Fruit fly (Drosophila melanogaster) whole organism, embryonic: Measurements from ENCODE around the gene Irbp18.

ENCODE experiments used
- BtbVII ChIP-seq: fragments of 200-800 bp; sonication (Bioruptor generic); optimal IDR thresholded peaks from 3 replicates; lab custom pipeline; 2017; ENCODE audit warnings: missing biosample characterization, mild to moderate bottlenecking, missing genetic modification characterization
- CG10462 ChIP-seq: fragments of 200-800 bp; sonication (Bioruptor generic); optimal IDR thresholded peaks from 2 replicates; lab custom pipeline; 2016; ENCODE audit warnings: missing biosample characterization, missing genetic modification characterization
- CG11696 ChIP-seq: fragments of 200-800 bp; sonication (Bioruptor generic); IDR thresholded peaks from 2 replicates; pipeline ENCODE4 v1.3.6; 2022; ENCODE audit warnings: missing biosample characterization, missing genetic modification characterization
- CG13775 ChIP-seq: fragments of 200-800 bp; sonication (Bioruptor generic); optimal IDR thresholded peaks from 3 replicates; lab custom pipeline; 2017; ENCODE audit warnings: missing biosample characterization, mild to moderate bottlenecking, missing genetic modification characterization
- CG14050 ChIP-seq: fragments of 200-800 bp; sonication (Bioruptor generic); IDR thresholded peaks from 3 replicates; pipeline ENCODE4 v1.3.6; 2022; ENCODE audit warnings: missing biosample characterization, missing genetic modification characterization
- CG1792 ChIP-seq: fragments of 200-800 bp; sonication (Bioruptor generic); optimal IDR thresholded peaks from 2 replicates; lab custom pipeline; 2016; ENCODE audit warnings: missing biosample characterization, missing genetic modification characterization
- CG18011 ChIP-seq: fragments of 200-800 bp; sonication (Bioruptor generic); optimal IDR thresholded peaks from 2 replicates; lab custom pipeline; 2017; ENCODE audit warnings: missing biosample characterization, missing genetic modification characterization, mild to moderate bottlenecking, moderate library complexity, missing genotype
- CG2712 ChIP-seq: fragments of 200-800 bp; optimal IDR thresholded peaks from 3 replicates; lab custom pipeline; 2019; ENCODE audit warnings: missing biosample characterization, mild to moderate bottlenecking, missing genetic modification characterization, moderate library complexity
- CG3995 ChIP-seq: fragments of 200-800 bp; sonication (Bioruptor generic); optimal IDR thresholded peaks from 3 replicates; lab custom pipeline; 2016; ENCODE audit warnings: missing biosample characterization, missing genetic modification characterization
- CG42726 ChIP-seq: fragments of 200-800 bp; sonication (Bioruptor generic); IDR thresholded peaks from 2 replicates; pipeline ENCODE4 v1.3.6; 2022; ENCODE audit warnings: missing biosample characterization, missing genetic modification characterization; ENCODE audit not compliant: partially characterized antibody
- CG4328 ChIP-seq: fragments of 200-800 bp; sonication (Bioruptor generic); optimal IDR thresholded peaks from 3 replicates; lab custom pipeline; 2017; ENCODE audit warnings: missing biosample characterization, missing genetic modification reagents, missing genetic modification characterization
- CG4360 ChIP-seq: fragments of 200-800 bp; sonication (Bioruptor generic); IDR thresholded peaks from 2 replicates; pipeline ENCODE4 v1.3.6; 2022; ENCODE audit warnings: missing biosample characterization, missing genetic modification characterization
- CG4617 ChIP-seq: fragments of 200-800 bp; sonication (Bioruptor generic); optimal IDR thresholded peaks from 3 replicates; lab custom pipeline; 2016; ENCODE audit warnings: missing biosample characterization, missing genetic modification characterization, borderline replicate concordance
- CG4707 ChIP-seq: fragments of 200-800 bp; sonication (Bioruptor generic); optimal IDR thresholded peaks from 2 replicates; lab custom pipeline; 2018; ENCODE audit warnings: missing biosample characterization, mild to moderate bottlenecking, missing genetic modification characterization, moderate library complexity
- CG7786 ChIP-seq: fragments of 200-800 bp; sonication (Bioruptor generic); optimal IDR thresholded peaks from 2 replicates; lab custom pipeline; 2016; ENCODE audit warnings: missing biosample characterization, missing genetic modification characterization
- CG8944 ChIP-seq: fragments of 200-800 bp; sonication (Bioruptor generic); optimal IDR thresholded peaks from 3 replicates; lab custom pipeline; 2016; ENCODE audit warnings: missing biosample characterization, missing genetic modification characterization
- Dip3 ChIP-seq: fragments of 200-800 bp; sonication (Bioruptor generic); optimal IDR thresholded peaks from 3 replicates; lab custom pipeline; 2016; ENCODE audit warnings: missing biosample characterization, missing genetic modification characterization
- Eip74EF ChIP-seq, 2 experiments: fragments of 200-800 bp in 1 of 2; fragments of >200 bp in 1 of 2; sonication (Bioruptor generic) in 1 of 2; optimal IDR thresholded peaks; 2 replicates each; lab custom pipeline; 2017 to 2019; ENCODE audit warnings: missing biosample characterization in 2 of 2, missing genetic modification characterization in 2 of 2, mild to moderate bottlenecking in 1 of 2, moderate library complexity in 1 of 2
- Fer1 ChIP-seq: fragments of 200-800 bp; sonication (Bioruptor generic); optimal IDR thresholded peaks from 2 replicates; lab custom pipeline; 2017; ENCODE audit warnings: missing biosample characterization, mild to moderate bottlenecking, missing genetic modification characterization
- Gug ChIP-seq: fragments of 200-800 bp; sonication (Bioruptor generic); IDR thresholded peaks from 4 replicates; pipeline ENCODE4 v1.3.6; 2022; ENCODE audit warnings: missing biosample characterization, missing genetic modification characterization
- HLH4C ChIP-seq: fragments of 200-800 bp; sonication (Bioruptor generic); IDR thresholded peaks from 3 replicates; pipeline ENCODE4 v1.3.6; 2022; ENCODE audit warnings: missing biosample characterization, missing genetic modification characterization; ENCODE audit not compliant: partially characterized antibody
- Mad ChIP-seq: fragments of 200-800 bp; sonication (Bioruptor generic); optimal IDR thresholded peaks from 2 replicates; lab custom pipeline; 2016; ENCODE audit warnings: missing biosample characterization, missing genetic modification characterization
- Myb ChIP-seq: fragments of 200-800 bp; sonication (Bioruptor generic); optimal IDR thresholded peaks from 2 replicates; lab custom pipeline; 2016; ENCODE audit warnings: missing biosample characterization, missing genetic modification characterization
- Neu2 ChIP-seq: fragments of 200-800 bp; sonication (Bioruptor generic); optimal IDR thresholded peaks from 3 replicates; lab custom pipeline; 2016; ENCODE audit warnings: missing biosample characterization, missing genetic modification characterization, borderline replicate concordance
- Pdp1 ChIP-seq, 2 experiments: fragments of 200-800 bp; sonication (Bioruptor generic); optimal IDR thresholded peaks; 3 replicates each; lab custom pipeline; 2016; ENCODE audit warnings: missing biosample characterization in 2 of 2, missing genetic modification characterization in 2 of 2, mild to moderate bottlenecking in 1 of 2, moderate library complexity in 1 of 2
- Poxn ChIP-seq: fragments of 200-800 bp; sonication (Bioruptor generic); IDR thresholded peaks from 2 replicates; pipeline ENCODE4 v1.3.6; 2022; ENCODE audit warnings: missing biosample characterization, missing genetic modification characterization
- Rfx ChIP-seq: fragments of 200-800 bp; sonication (Bioruptor generic); IDR thresholded peaks from 2 replicates; pipeline ENCODE4 v1.3.6; 2022; ENCODE audit warnings: missing biosample characterization, missing genetic modification characterization
- Side ChIP-seq: fragments of 200-800 bp; sonication (Bioruptor generic); optimal IDR thresholded peaks from 2 replicates; lab custom pipeline; 2016; ENCODE audit warnings: missing biosample characterization, missing genetic modification characterization
- ac ChIP-seq: fragments of 200-800 bp; sonication (Bioruptor generic); optimal IDR thresholded peaks from 3 replicates; lab custom pipeline; 2017; ENCODE audit warnings: missing biosample characterization, mild to moderate bottlenecking, missing genetic modification characterization
- amos ChIP-seq: fragments of 200-800 bp; sonication (Bioruptor generic); IDR thresholded peaks from 2 replicates; pipeline ENCODE4 v1.3.6; 2022; ENCODE audit warnings: missing biosample characterization, missing genetic modification characterization; ENCODE audit not compliant: partially characterized antibody
- ap ChIP-seq: fragments of 200-800 bp; sonication (Bioruptor generic); IDR thresholded peaks from 2 replicates; pipeline ENCODE4 v1.3.6; 2022; ENCODE audit warnings: missing biosample characterization, missing genetic modification characterization
- ase ChIP-seq: fragments of 200-800 bp; sonication (Bioruptor generic); IDR thresholded peaks from 3 replicates; pipeline ENCODE4 v1.3.6; 2022; ENCODE audit warnings: missing biosample characterization, missing genetic modification characterization
- bcd ChIP-seq: fragments of 200-800 bp; sonication (Bioruptor generic); optimal IDR thresholded peaks from 2 replicates; lab custom pipeline; 2017; ENCODE audit warnings: missing biosample characterization, mild to moderate bottlenecking, missing genetic modification characterization
- crc ChIP-seq: fragments of 200-800 bp; sonication (Bioruptor generic); optimal IDR thresholded peaks from 2 replicates; lab custom pipeline; 2016; ENCODE audit warnings: missing biosample characterization, missing genetic modification characterization
- dmrt99B ChIP-seq: fragments of 200-800 bp; sonication (Bioruptor generic); optimal IDR thresholded peaks from 2 replicates; lab custom pipeline; 2018; ENCODE audit warnings: missing biosample characterization, mild to moderate bottlenecking, missing genetic modification characterization, moderate library complexity
- dysf ChIP-seq: fragments of 200-800 bp; sonication (Bioruptor generic); IDR thresholded peaks from 3 replicates; pipeline ENCODE4 v1.3.6; 2022; ENCODE audit warnings: missing biosample characterization, missing genetic modification characterization
- gt ChIP-seq: fragments of 200-800 bp; sonication (Bioruptor generic); IDR thresholded peaks from 2 replicates; pipeline ENCODE4 v1.3.6; 2022; ENCODE audit warnings: missing biosample characterization, missing genetic modification characterization
- ham ChIP-seq: fragments of 200-800 bp; sonication (Bioruptor generic); IDR thresholded peaks from 2 replicates; pipeline ENCODE4 v1.3.6; 2022; ENCODE audit warnings: missing biosample characterization, missing genetic modification characterization
- her ChIP-seq: fragments of 200-800 bp; sonication (Bioruptor generic); optimal IDR thresholded peaks from 2 replicates; lab custom pipeline; 2016; ENCODE audit warnings: missing biosample characterization, missing genetic modification characterization
- ind ChIP-seq: fragments of 200-800 bp; sonication (Bioruptor generic); optimal IDR thresholded peaks from 3 replicates; lab custom pipeline; 2016; ENCODE audit warnings: missing biosample characterization, missing genetic modification characterization
- kay ChIP-seq: fragments of 200-800 bp; sonication (Bioruptor generic); optimal IDR thresholded peaks from 2 replicates; lab custom pipeline; 2016; ENCODE audit warnings: missing biosample characterization, missing genetic modification characterization
- ken ChIP-seq: fragments of 200-800 bp; sonication (Bioruptor generic); IDR thresholded peaks from 3 replicates; pipeline ENCODE4 v1.3.6; 2022; ENCODE audit warnings: missing biosample characterization, missing genetic modification characterization
- maf-S ChIP-seq: fragments of 200-800 bp; sonication (Bioruptor generic); optimal IDR thresholded peaks from 2 replicates; lab custom pipeline; 2016; ENCODE audit warnings: missing biosample characterization, missing genetic modification characterization
- mld ChIP-seq: fragments of 200-800 bp; sonication (Bioruptor generic); IDR thresholded peaks from 3 replicates; pipeline ENCODE4 v1.3.6; 2022; ENCODE audit warnings: missing biosample characterization, missing genetic modification characterization; ENCODE audit not compliant: partially characterized antibody
- pho ChIP-seq: fragments of 200-800 bp; sonication (Bioruptor generic); optimal IDR thresholded peaks from 2 replicates; lab custom pipeline; 2016; ENCODE audit warnings: missing biosample characterization, missing genetic modification characterization
- psq ChIP-seq: fragments of 200-800 bp; sonication (Bioruptor generic); optimal IDR thresholded peaks from 2 replicates; lab custom pipeline; 2017; ENCODE audit warnings: missing biosample characterization, missing genetic modification characterization
- sisA ChIP-seq: fragments of 200-800 bp; sonication (Bioruptor generic); IDR thresholded peaks from 2 replicates; pipeline ENCODE4 v1.3.6; 2022; ENCODE audit warnings: missing biosample characterization, missing genetic modification characterization
- stwl ChIP-seq: fragments of 200-800 bp; sonication (Bioruptor generic); optimal IDR thresholded peaks from 3 replicates; lab custom pipeline; 2018; ENCODE audit warnings: missing biosample characterization, mild to moderate bottlenecking, missing genetic modification characterization, moderate library complexity
- toy ChIP-seq: fragments of 200-800 bp; sonication (Bioruptor generic); IDR thresholded peaks from 2 replicates; pipeline ENCODE4 v1.3.6; 2022; ENCODE audit warnings: missing biosample characterization, missing genetic modification characterization
- trh ChIP-seq: fragments of 200-800 bp; sonication (Bioruptor generic); optimal IDR thresholded peaks from 2 replicates; lab custom pipeline; 2016; ENCODE audit warnings: missing biosample characterization, missing genetic modification characterization
- vfl ChIP-seq: fragments of 200-800 bp; sonication (Bioruptor generic); optimal IDR thresholded peaks from 2 replicates; lab custom pipeline; 2016; ENCODE audit warnings: missing biosample characterization, missing genetic modification characterization

The Irbp18 gene

DNA sequence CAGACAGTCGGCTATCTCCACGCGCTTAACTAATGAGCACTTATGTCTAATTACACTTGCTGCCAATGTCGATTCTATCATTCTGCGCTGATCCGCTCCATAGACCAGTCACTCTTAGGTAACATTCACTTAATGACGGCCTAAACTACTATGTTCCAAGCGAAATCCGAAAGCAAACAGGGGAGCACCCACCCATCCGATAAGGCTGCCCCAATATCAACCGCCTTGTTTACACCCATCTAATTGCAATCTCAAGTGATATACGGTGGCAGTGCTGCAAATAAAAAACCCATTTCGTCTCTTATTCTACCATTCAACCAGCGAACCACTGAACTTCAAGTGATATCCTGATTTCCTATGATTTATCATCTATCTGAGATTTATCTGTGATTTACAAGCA lies 48.6 kb downstream of the Irbp18 start (continued):
- no peak for TF ChIP-seq trh (GFP tag; lab: Kevin White, UChicago)
- TF ChIP-seq toy (GFP tag; lab: Robert Waterston, UW) = no peak
- no peak for TF ChIP-seq amos
- TF ChIP-seq ase (GFP tag; lab: Robert Waterston, UW) = no peak
- TF ChIP-seq Neu2 (GFP tag; lab: Kevin White, UChicago) = no peak
- TF ChIP-seq CG7786 = no peak
- no peak for TF ChIP-seq Mad (GFP tag; lab: Kevin White, UChicago)
- TF ChIP-seq ham (GFP tag; lab: Robert Waterston, UW) = no peak
- TF ChIP-seq Fer1 (GFP tag; lab: Kevin White, UChicago) = peak; percentile 86
- no peak for TF ChIP-seq ind (GFP tag; lab: Kevin White, UChicago)
- TF ChIP-seq ac (GFP tag; lab: Kevin White, UChicago) = no peak
- TF ChIP-seq dysf (GFP tag; lab: Robert Waterston, UW) = no peak
- no peak for TF ChIP-seq mld (GFP tag; lab: Robert Waterston, UW)
- no peak for TF ChIP-seq her (GFP tag; lab: Kevin White, UChicago)
- no peak for TF ChIP-seq CG13775
- peak; percentile 31; the same call in 1 of the 2 replicates for TF ChIP-seq Rfx (GFP tag; lab: Robert Waterston, UW)
- TF ChIP-seq CG4707 (GFP tag; lab: Kevin White, UChicago) = no peak
- no peak for TF ChIP-seq ap (GFP tag; lab: Robert Waterston, UW)
- TF ChIP-seq pho = no peak
- no peak for TF ChIP-seq CG14050 (GFP tag; lab: Robert Waterston, UW)
- TF ChIP-seq bcd = no peak
- no peak for TF ChIP-seq crc (GFP tag; lab: Kevin White, UChicago)

DNA sequence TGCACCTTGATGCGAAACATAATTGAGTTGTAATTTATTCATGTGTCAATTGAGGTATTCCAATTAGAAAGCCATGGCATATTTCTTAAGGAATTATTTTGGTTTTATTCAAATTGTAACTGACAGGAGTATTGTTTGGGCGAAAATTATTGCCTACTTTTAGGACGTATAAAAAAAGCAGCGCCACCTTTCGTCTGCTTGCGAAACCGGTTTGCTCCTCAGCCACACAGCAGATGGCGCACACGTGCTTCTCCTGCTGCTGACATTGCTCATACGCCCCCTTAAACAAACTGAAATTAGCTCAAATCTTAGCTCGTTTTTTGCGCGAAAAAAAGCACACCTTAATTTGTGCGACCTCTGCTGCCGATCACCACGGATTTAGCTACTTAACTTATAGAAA lies 50.1 kb downstream of the Irbp18 start:
- no peak for TF ChIP-seq Poxn (GFP tag; lab: Robert Waterston, UW)
- peak; percentile 6 for TF ChIP-seq psq (GFP tag; lab: Kevin White, UChicago)
- TF ChIP-seq Myb (GFP tag; lab: Kevin White, UChicago) = peak; percentile 96
- peak; percentile 70 for TF ChIP-seq Side (GFP tag; lab: Kevin White, UChicago)
- peak; percentile 66; the same call in 3 of the 4 replicates for TF ChIP-seq Gug (GFP tag; lab: Robert Waterston, UW)
- peak; percentile 86 for TF ChIP-seq CG8944
- TF ChIP-seq CG4617 = peak; percentile 45
- TF ChIP-seq ap (GFP tag; lab: Robert Waterston, UW) = peak; percentile 45; the same call in 1 of the 2 replicates
- TF ChIP-seq dmrt99B (tag; lab: Kevin White, UChicago) = peak; percentile 54
- no peak for TF ChIP-seq gt (GFP tag; lab: Robert Waterston, UW)
- TF ChIP-seq kay (GFP tag; lab: Kevin White, UChicago) = peak; percentile 49
- TF ChIP-seq HLH4C (GFP tag; lab: Robert Waterston, UW) = no peak
- TF ChIP-seq stwl (tag; lab: Kevin White, UChicago) = peak; percentile 54
- peak; percentile 54 for TF ChIP-seq CG10462 (GFP tag; lab: Kevin White, UChicago)
- no peak for TF ChIP-seq Dip3
- peak; percentile 66 for TF ChIP-seq CG4328 (GFP tag; lab: Kevin White, UChicago)
- no peak for TF ChIP-seq CG11696
- TF ChIP-seq CG4360 (GFP tag; lab: Robert Waterston, UW) = no peak; the same call in 1 of the 2 replicates
- TF ChIP-seq maf-S (GFP tag; lab: Kevin White, UChicago) = peak; percentile 64
- no peak for TF ChIP-seq CG18011 (GFP tag; lab: Kevin White, UChicago)
- TF ChIP-seq CG1792 (GFP tag; lab: Kevin White, UChicago) = no peak
- peak; percentile 24 for TF ChIP-seq BtbVII
- no peak for TF ChIP-seq CG3995 (GFP tag; lab: Kevin White, UChicago)
- peak; percentile 32 for TF ChIP-seq vfl (GFP tag; lab: Kevin White, UChicago)
- peak; percentile 71 to 80 for TF ChIP-seq Pdp1 (GFP tag; optimal IDR thresholded peaks at IDR 0.05; lab: Kevin White, UChicago)
- TF ChIP-seq CG42726 (GFP tag; lab: Robert Waterston, UW) = no peak; the same call in 1 of the 2 replicates
- peak; percentile 80; the same call in 2 of the 3 replicates for TF ChIP-seq ken (GFP tag; lab: Robert Waterston, UW)
- no peak for TF ChIP-seq Eip74EF (GFP tag; optimal IDR thresholded peaks at IDR 0.05; lab: Kevin White, UChicago)
- TF ChIP-seq sisA (GFP tag; lab: Robert Waterston, UW) = peak; percentile 73
- peak; percentile 73 for TF ChIP-seq CG2712 (tag; lab: Kevin White, UChicago)
